Fruit fly (Drosophila melanogaster) Kc167 (cell line): ENCODE data around the gene CG31249.

ENCODE experiments used
- Myc ChIP-seq: fragments of >200 bp; optimal IDR thresholded peaks from 2 replicates; lab custom pipeline; 2017; ENCODE audit warnings: missing external identifiers
- Sin3A ChIP-seq: fragments of >200 bp; optimal IDR thresholded peaks from 2 replicates; lab custom pipeline; 2018; ENCODE audit warnings: missing external identifiers
- h ChIP-seq: fragments of >200 bp; optimal IDR thresholded peaks from 3 replicates; lab custom pipeline; 2018; ENCODE audit warnings: missing external identifiers
- insv ChIP-seq: fragments of >200 bp; optimal IDR thresholded peaks from 3 replicates; lab custom pipeline; 2018; ENCODE audit warnings: missing external identifiers
- psq ChIP-seq: fragments of >200 bp; optimal IDR thresholded peaks from 2 replicates; lab custom pipeline; 2017; ENCODE audit warnings: missing external identifiers
- ttk ChIP-seq: sonication (Bioruptor generic); optimal IDR thresholded peaks from 2 replicates; lab custom pipeline; 2017; ENCODE audit warnings: missing external identifiers

Gene CG31249

DNA sequence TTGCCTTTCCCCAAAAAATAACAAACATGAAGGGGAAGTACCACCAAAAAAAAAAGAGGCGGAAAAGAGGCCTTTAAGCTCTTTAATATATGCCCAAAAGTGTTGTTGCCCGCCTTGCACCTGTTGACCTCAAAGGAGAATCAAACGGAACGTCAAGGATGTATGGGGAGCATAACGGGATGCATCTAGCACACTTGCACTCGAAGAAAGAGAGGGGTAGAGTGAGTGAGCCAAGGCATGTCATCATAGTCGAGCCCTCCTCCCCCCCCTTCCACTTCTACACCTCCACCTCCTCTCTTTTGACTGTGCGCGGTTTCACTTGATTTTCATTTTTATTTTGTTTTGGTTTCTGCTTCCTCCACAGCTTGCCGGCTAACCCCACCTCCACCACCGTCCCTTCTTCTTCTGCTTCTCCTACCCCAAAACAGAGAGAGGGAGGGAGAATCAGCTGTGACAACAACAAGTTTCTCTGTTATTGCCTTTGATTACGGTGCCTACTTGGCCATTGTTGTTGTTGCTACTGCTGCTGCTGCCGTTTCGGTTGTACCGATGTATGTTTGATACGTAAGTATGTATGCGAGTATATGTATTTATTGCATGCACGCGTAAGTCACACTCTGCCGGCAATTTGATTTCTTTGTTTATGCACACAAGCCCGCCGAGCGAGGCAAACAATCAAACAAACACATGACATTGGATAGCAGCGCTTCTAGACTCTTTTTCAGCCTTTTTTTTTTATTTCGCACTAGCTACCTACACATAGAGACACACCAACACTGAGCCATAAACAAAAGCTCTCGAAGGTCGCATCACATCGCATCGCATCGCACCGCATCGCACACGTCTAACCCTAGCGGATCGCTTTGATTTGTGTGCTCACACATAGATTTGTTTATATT lies 26.0 kb upstream of the CG31249 start:
- no peak for TF ChIP-seq psq (lab: Kevin White, UChicago)
- no peak for TF ChIP-seq Sin3A (lab: Kevin White, UChicago)
- TF ChIP-seq Myc = no peak
- TF ChIP-seq insv (lab: Kevin White, UChicago) = no peak
- TF ChIP-seq ttk (lab: Kevin White, UChicago) = no peak
- TF ChIP-seq h (lab: Kevin White, UChicago) = no peak

DNA sequence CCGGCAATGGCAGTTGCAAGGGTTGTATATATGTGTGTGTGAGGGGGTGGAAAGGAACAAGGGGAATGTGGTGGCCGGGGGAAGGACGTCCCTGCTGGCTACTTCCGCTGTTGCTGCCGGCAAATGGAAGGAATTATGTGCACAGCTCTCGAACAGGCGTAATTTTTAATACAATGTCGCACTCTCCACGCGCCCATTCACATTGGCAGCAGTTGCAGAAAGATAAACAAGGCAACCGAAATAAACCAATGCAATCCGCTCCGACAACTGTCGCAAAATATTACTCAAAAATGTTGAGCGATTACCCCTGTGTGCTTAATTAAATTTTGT lies 24.7 kb upstream of the CG31249 start:
- TF ChIP-seq psq (lab: Kevin White, UChicago) (no peak), insv (lab: Kevin White, UChicago) (no peak), Myc (no peak), h (lab: Kevin White, UChicago) (no peak), Sin3A (lab: Kevin White, UChicago) (no peak), ttk (lab: Kevin White, UChicago) (no peak)

DNA sequence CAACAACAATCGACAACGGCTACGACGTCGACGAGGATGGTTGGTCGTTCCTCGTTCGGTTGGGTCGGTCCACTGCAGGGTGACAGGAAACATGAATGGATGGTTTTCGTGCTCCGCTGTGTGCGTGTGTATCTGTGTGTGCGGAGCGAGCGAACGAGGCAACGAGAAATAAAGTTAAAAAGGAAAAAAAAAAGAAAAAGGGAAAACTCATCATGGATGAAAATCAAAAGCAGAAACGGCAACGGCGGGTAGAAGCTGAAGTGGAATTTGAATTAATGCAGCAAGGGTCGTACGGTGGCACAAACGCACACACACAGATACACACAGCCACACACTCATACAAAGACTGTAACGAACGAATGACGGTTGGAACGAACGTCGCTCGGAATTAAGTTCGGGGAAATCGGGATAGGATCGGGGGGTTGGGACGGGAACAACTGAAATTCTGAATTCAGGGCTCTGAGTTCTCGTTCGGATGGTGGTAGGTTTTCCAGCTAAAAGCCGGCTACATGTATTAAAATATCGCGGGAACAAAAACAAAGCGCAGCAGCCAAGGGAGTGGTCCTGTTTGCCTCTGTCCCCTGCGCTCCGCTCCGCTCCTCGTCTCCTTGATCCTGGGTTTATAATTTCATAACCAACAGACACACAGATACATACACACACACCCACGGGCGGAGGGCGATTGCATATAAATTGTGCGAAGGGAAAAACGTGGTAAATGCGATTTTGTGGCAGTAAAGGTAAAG lies 24.2 kb upstream of the CG31249 start:
- no peak for TF ChIP-seq psq (lab: Kevin White, UChicago)
- no peak for TF ChIP-seq h (lab: Kevin White, UChicago)

DNA sequence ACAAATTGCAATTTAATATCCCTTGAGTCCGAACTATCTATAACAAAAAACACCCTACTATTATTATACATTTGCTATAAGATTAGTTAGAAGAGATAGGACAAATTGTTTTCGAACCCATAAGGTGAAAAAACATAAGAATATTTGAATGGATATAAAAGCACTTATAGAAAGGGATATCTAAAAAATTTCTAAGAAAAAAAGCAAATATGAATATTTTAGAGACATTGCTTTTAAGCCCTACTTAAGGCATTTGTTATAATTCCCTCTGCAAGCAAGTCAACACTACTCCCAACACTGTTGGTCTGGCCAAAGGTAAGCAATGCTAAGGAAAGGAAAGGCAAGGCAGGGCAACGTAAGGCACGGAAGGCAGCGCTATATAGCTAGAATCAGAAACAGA lies 23.5 kb upstream of the CG31249 start:
- no peak for TF ChIP-seq insv (lab: Kevin White, UChicago)
- TF ChIP-seq h (lab: Kevin White, UChicago) = no peak
- no peak for TF ChIP-seq Myc
- TF ChIP-seq Sin3A (lab: Kevin White, UChicago) = no peak
- no peak for TF ChIP-seq ttk (lab: Kevin White, UChicago)
- no peak for TF ChIP-seq psq (lab: Kevin White, UChicago)

DNA sequence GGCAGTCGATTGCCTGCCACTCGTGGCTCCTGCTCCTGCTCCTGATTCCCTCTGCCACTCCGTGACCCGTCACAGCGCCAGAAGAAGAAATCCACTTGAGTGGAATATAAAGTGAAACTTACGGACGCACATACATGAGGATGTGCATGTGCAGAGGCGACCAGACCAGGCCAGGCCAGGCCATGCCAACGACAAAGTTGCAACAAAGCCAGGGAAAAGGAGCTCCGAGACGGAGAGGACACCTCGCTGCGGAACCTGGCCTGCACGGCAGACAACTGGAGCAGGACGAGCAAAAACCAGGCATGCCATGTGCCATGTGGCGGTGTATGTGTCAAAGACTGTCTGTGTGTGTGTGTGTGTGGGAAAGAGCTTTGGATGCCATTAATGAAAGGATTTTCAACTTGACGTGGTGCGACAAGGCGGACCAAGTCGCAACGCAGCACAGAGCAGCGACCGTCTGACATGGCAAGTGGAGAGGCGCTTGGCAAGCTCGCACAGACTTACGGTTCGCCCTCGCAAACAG lies 22.8 kb upstream of the CG31249 start:
- TF ChIP-seq Sin3A (lab: Kevin White, UChicago) (no peak), insv (lab: Kevin White, UChicago) (no peak), Myc (no peak), ttk (lab: Kevin White, UChicago) (no peak), h (lab: Kevin White, UChicago) (no peak), psq (lab: Kevin White, UChicago) (no peak)

DNA sequence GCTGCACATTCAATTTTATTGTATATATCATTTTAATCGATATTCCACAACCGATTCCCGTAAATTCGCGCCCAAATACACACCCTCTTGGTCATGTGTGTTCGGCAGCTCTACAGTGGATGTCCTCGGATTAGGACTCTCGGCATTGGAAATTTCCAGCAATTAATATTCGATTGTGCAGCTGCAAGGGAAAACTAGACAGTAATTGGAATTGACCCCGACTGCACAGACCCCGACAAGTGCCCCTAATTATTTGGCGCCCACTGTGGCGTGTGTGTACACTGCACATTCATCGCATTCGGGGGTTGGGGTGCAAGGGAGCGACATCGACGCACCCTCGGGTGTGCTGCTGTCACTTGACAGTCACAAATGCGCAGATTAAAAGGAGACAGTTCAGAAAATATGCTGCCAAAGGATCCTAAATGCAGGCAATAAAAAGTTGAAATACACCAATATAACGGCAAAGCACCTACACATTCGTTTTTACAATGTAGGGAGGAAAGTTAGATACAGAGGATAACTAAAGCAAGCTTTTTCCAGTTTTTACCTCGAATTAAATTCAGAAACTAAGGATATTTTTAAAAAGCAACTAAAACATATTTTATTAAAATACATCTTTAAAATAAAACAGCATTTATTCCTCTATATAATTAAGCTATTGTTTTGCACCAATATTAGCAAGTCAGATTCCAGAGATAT lies 22.1 kb upstream of the CG31249 start:
- TF ChIP-seq psq (lab: Kevin White, UChicago) = no peak
- TF ChIP-seq insv (lab: Kevin White, UChicago) = no peak
- TF ChIP-seq Myc = no peak

DNA sequence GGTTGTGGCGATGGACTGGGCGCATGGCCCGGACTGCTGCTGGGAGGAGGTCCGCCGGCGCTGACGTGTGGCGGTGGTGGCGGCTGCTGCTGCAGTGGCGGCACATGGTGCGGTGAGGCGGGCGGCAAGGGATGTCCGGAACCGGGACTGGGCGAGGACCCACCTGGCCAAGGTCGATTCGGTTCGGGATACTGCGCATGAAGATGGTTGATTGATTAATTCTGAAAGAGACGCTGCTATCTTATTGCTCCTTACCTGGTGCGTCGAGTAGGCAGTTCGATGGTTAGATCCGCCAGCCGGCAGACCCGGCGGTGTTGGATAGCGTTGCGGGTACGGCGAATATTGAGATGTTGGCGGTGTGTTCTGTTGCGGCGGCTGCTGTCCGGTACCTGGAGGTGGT lies 20.9 kb upstream of the CG31249 start:
- TF ChIP-seq ttk (lab: Kevin White, UChicago) (no peak), Myc (no peak), h (lab: Kevin White, UChicago) (no peak), insv (lab: Kevin White, UChicago) (no peak), psq (lab: Kevin White, UChicago) (no peak), Sin3A (lab: Kevin White, UChicago) (no peak)

DNA sequence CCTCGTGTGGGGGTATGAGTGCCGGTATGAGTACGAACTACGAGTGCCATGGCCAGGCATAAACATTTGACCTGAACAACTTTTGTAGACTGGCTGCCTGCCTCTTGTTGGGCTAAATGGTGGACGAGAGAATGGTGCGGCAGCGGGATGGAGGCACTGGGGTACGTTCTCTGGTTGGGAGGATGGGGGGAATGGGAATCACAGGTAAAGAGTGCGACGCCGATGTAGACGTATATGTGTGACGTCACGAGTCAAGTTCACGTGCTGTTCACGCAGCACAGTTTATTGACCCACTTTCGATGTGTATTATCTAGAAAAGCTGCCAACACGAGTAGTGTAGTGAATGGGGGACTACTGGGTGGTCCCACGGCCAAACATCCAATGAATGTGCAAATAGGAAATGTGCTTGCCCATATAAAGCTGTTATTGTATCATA lies 20.1 kb upstream of the CG31249 start:
- no peak for TF ChIP-seq ttk (lab: Kevin White, UChicago)
- no peak for TF ChIP-seq psq (lab: Kevin White, UChicago)
- TF ChIP-seq Myc = no peak
- TF ChIP-seq h (lab: Kevin White, UChicago) = no peak
- no peak for TF ChIP-seq insv (lab: Kevin White, UChicago)
- TF ChIP-seq Sin3A (lab: Kevin White, UChicago) = no peak

DNA sequence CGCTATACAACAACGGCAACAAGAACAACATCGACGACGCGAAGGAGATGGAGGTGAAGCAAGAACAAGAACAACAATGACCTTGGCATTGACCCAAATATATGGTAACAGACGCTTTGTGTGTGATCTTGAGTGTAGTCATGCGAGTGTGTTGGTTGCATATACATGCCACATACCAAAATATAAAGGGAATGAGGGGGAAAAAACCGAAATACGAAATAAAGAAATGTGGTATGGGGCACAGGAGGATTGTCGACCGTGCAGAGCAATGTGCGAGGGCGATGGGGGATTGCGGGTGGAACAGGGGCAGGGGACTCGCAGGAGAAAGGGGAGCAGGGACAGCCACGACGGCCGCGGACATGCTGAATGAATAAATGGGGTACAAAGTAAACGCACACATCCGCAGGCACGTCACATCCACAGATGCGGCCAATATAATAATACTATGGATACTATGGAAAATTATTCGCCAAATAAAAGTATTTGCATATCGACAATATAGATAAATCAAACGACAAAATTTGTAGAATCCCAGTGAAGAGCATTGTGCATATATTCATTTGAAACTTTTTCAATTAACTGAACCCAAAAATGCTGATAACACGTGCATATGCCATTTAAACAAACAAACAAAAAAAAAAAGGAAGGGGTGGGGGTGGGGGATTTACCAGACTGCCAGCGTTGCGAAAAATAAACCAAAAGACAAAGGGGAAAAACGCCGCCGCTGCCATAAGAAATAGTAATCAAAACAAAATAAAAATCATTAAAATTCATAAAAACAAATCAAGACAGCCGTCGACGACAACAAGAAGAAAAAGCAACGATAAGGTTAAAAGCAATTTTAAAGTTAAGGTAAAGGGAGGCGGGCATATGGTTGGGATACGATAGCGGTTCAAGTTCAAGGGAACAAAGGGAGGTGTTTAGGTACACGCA lies 19.3 kb upstream of the CG31249 start:
- TF ChIP-seq Myc (no peak), h (lab: Kevin White, UChicago) (no peak), Sin3A (lab: Kevin White, UChicago) (no peak), insv (lab: Kevin White, UChicago) (no peak), psq (lab: Kevin White, UChicago) (no peak), ttk (lab: Kevin White, UChicago) (no peak)

DNA sequence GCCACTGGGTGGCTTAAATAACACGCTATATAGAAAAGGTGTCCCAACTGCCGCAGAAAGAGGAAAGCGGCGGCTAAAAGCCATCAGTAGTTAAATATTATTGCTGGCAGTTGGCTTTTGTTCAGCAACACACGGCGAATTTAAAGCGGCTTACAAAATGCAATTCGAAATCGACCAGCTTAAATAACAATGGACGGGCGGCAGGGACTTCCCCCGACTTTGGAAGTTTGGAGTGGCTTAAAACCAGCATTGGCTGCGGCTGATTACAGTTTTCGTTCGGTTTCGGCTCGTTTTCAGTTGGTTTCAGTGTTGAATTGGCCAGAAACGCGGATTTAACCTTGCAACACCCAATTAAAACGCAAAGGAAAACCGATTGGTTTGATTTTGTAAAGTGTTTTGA lies 18.3 kb upstream of the CG31249 start:
- TF ChIP-seq insv (lab: Kevin White, UChicago) (no peak), ttk (lab: Kevin White, UChicago) (no peak), psq (lab: Kevin White, UChicago) (no peak), Sin3A (lab: Kevin White, UChicago) (no peak), h (lab: Kevin White, UChicago) (no peak)
